Fruit fly (Drosophila melanogaster) whole organism, embryonic: ENCODE measurements around the gene Gr93d.
A peak's percentile ranks its signal among the peaks of the same experiment; 100 is the strongest.

ENCODE experiments used
- Asciz ChIP-seq: fragments of 200-800 bp; sonication (Bioruptor generic); optimal IDR thresholded peaks from 2 replicates; lab custom pipeline; 2017; ENCODE audit warnings: missing biosample characterization, mild to moderate bottlenecking, missing genetic modification characterization, missing genetic modification reagents
- Blimp-1 ChIP-seq: fragments of 200-800 bp; sonication (Bioruptor generic); optimal IDR thresholded peaks from 3 replicates; lab custom pipeline; 2018; ENCODE audit warnings: missing biosample characterization, missing genetic modification characterization, mild to moderate bottlenecking, moderate library complexity, missing genetic modification reagents
- CG11696 ChIP-seq: fragments of 200-800 bp; sonication (Bioruptor generic); IDR thresholded peaks from 2 replicates; pipeline ENCODE4 v1.3.6; 2022; ENCODE audit warnings: missing biosample characterization, missing genetic modification characterization
- CG17359 ChIP-seq: fragments of 200-800 bp; sonication (Bioruptor generic); optimal IDR thresholded peaks from 3 replicates; lab custom pipeline; 2018; ENCODE audit warnings: missing biosample characterization, mild to moderate bottlenecking, missing genetic modification characterization, moderate library complexity
- CG2116 ChIP-seq: fragments of 200-800 bp; sonication (Bioruptor generic); optimal IDR thresholded peaks from 3 replicates; lab custom pipeline; 2018; ENCODE audit warnings: missing biosample characterization, mild to moderate bottlenecking, missing genetic modification characterization
- CG30403 ChIP-seq: fragments of 200-800 bp; sonication (Bioruptor generic); optimal IDR thresholded peaks from 3 replicates; lab custom pipeline; 2016; ENCODE audit warnings: missing biosample characterization, missing genetic modification characterization
- CG32767 ChIP-seq: fragments of 200-800 bp; sonication (Bioruptor generic); IDR thresholded peaks from 2 replicates; pipeline ENCODE4 v1.3.6; 2022; ENCODE audit warnings: missing biosample characterization, missing genetic modification characterization
- CG4707 ChIP-seq: fragments of 200-800 bp; sonication (Bioruptor generic); optimal IDR thresholded peaks from 2 replicates; lab custom pipeline; 2018; ENCODE audit warnings: missing biosample characterization, mild to moderate bottlenecking, missing genetic modification characterization, moderate library complexity
- CG4820 ChIP-seq: fragments of 200-800 bp; sonication (Bioruptor generic); optimal IDR thresholded peaks from 3 replicates; lab custom pipeline; 2016; ENCODE audit warnings: missing biosample characterization, missing genetic modification characterization
- CG5245 ChIP-seq: fragments of 200-800 bp; sonication (Bioruptor generic); optimal IDR thresholded peaks from 3 replicates; lab custom pipeline; 2016; ENCODE audit warnings: missing biosample characterization, missing genetic modification characterization
- CG6175 ChIP-seq: fragments of 200-800 bp; sonication (Bioruptor generic); IDR thresholded peaks from 3 replicates; pipeline ENCODE4 v1.3.6; 2022; ENCODE audit warnings: missing biosample characterization, missing genetic modification characterization
- CG7372 ChIP-seq: fragments of 200-800 bp; sonication (Bioruptor generic); IDR thresholded peaks from 2 replicates; pipeline ENCODE4 v1.3.6; 2022; ENCODE audit warnings: missing biosample characterization, missing genetic modification characterization
- CG9876 ChIP-seq: fragments of 200-800 bp; sonication (Bioruptor generic); optimal IDR thresholded peaks from 2 replicates; lab custom pipeline; 2016; ENCODE audit warnings: missing biosample characterization, missing genetic modification characterization
- CTCF ChIP-seq: fragments of 200-800 bp; sonication (Bioruptor generic); optimal IDR thresholded peaks from 2 replicates; lab custom pipeline; 2017; ENCODE audit warnings: missing biosample characterization, mild to moderate bottlenecking, missing genetic modification characterization, moderate library complexity
- CoRest ChIP-seq: fragments of 200-800 bp; sonication (Bioruptor generic); optimal IDR thresholded peaks from 3 replicates; lab custom pipeline; 2018; ENCODE audit warnings: missing biosample characterization, mild to moderate bottlenecking, missing genetic modification characterization, moderate library complexity
- D ChIP-seq, 2 experiments: fragments of 200-800 bp in 1 of 2; fragments of >200 bp in 1 of 2; sonication (Bioruptor generic) in 1 of 2; optimal IDR thresholded peaks; 2 replicates in 1 of 2; 3 replicates in 1 of 2; lab custom pipeline; 2017; ENCODE audit warnings: mild to moderate bottlenecking in 1 of 2, missing biosample characterization in 1 of 2, missing genetic modification characterization in 1 of 2, missing genetic modification reagents in 1 of 2
- Dfd ChIP-seq, 2 experiments: fragments of >200 bp; optimal IDR thresholded peaks; 2 replicates each; lab custom pipeline; 2017; ENCODE audit warnings: missing biosample characterization in 2 of 2, missing genetic modification characterization in 2 of 2
- HHEX ChIP-seq: fragments of 200-800 bp; sonication (Bioruptor generic); optimal IDR thresholded peaks from 3 replicates; lab custom pipeline; 2017; ENCODE audit warnings: missing biosample characterization, mild to moderate bottlenecking, missing genetic modification characterization, missing genetic modification reagents
- Hand ChIP-seq: fragments of 200-800 bp; sonication (Bioruptor generic); optimal IDR thresholded peaks from 2 replicates; lab custom pipeline; 2017; ENCODE audit warnings: mild to moderate bottlenecking, missing biosample characterization, missing genetic modification reagents, missing genetic modification characterization
- Nf-YA ChIP-seq: fragments of 200-800 bp; sonication (Bioruptor generic); IDR thresholded peaks from 2 replicates; pipeline ENCODE4 v1.3.6; 2022; ENCODE audit warnings: missing biosample characterization, missing genetic modification characterization
- Rfx ChIP-seq: fragments of 200-800 bp; sonication (Bioruptor generic); IDR thresholded peaks from 2 replicates; pipeline ENCODE4 v1.3.6; 2022; ENCODE audit warnings: missing biosample characterization, missing genetic modification characterization
- Scr ChIP-seq: fragments of 200-800 bp; sonication (Bioruptor generic); IDR thresholded peaks from 2 replicates; pipeline ENCODE4 v1.3.6; 2022; ENCODE audit warnings: missing biosample characterization, missing genetic modification characterization; ENCODE audit not compliant: partially characterized antibody
- Trl ChIP-seq, 3 experiments: fragments of >200 bp in 2 of 3; fragments of 200-800 bp in 1 of 3; sonication (Bioruptor generic) in 1 of 3; optimal IDR thresholded peaks; 2 replicates in 1 of 3; 3 replicates in 2 of 3; lab custom pipeline; 2016 to 2017; ENCODE audit warnings: missing biosample characterization in 1 of 3, missing genetic modification characterization in 1 of 3
- abd-A ChIP-seq: fragments of 200-800 bp; sonication (Bioruptor generic); optimal IDR thresholded peaks from 3 replicates; lab custom pipeline; 2019; ENCODE audit warnings: missing biosample characterization, mild to moderate bottlenecking, missing genetic modification characterization, moderate library complexity
- bowl ChIP-seq: fragments of 200-800 bp; sonication (Bioruptor generic); IDR thresholded peaks from 2 replicates; pipeline ENCODE4 v1.3.6; 2022; ENCODE audit warnings: missing biosample characterization, missing genetic modification characterization
- ci ChIP-seq: fragments of 200-800 bp; sonication (Bioruptor generic); IDR thresholded peaks from 3 replicates; pipeline ENCODE4 v1.3.6; 2022; ENCODE audit warnings: missing biosample characterization, missing genetic modification characterization
- da ChIP-seq: fragments of 200-800 bp; sonication (Bioruptor generic); optimal IDR thresholded peaks from 2 replicates; lab custom pipeline; 2016; ENCODE audit warnings: missing biosample characterization, missing genetic modification characterization
- dpn ChIP-seq, 2 experiments: fragments of 200-800 bp; sonication (Bioruptor generic); optimal IDR thresholded peaks; 3 replicates each; lab custom pipeline; 2016; ENCODE audit warnings: missing biosample characterization in 2 of 2, missing genetic modification characterization in 2 of 2
- emc ChIP-seq: fragments of 200-800 bp; sonication (Bioruptor generic); optimal IDR thresholded peaks from 2 replicates; lab custom pipeline; 2016; ENCODE audit warnings: missing biosample characterization, missing genetic modification characterization
- exex ChIP-seq: fragments of 200-800 bp; sonication (Bioruptor generic); optimal IDR thresholded peaks from 4 replicates; lab custom pipeline; 2018; ENCODE audit warnings: missing biosample characterization, mild to moderate bottlenecking, missing genetic modification characterization, moderate library complexity
- fd96Cb ChIP-seq: fragments of 200-800 bp; sonication (Bioruptor generic); optimal IDR thresholded peaks from 2 replicates; lab custom pipeline; 2018; ENCODE audit warnings: missing biosample characterization, mild to moderate bottlenecking, missing genetic modification characterization, moderate library complexity
- gsb ChIP-seq: fragments of 200-800 bp; sonication (Bioruptor generic); IDR thresholded peaks from 2 replicates; pipeline ENCODE4 v1.3.6; 2022; ENCODE audit warnings: missing biosample characterization, missing genetic modification characterization
- gsb-n ChIP-seq: fragments of 200-800 bp; sonication (Bioruptor generic); optimal IDR thresholded peaks from 3 replicates; lab custom pipeline; 2018; ENCODE audit warnings: missing biosample characterization, mild to moderate bottlenecking, missing genetic modification characterization
- inv ChIP-seq: fragments of 200-800 bp; sonication (Bioruptor generic); IDR thresholded peaks from 2 replicates; pipeline ENCODE4 v1.3.6; 2022; ENCODE audit warnings: missing biosample characterization, missing genetic modification characterization; ENCODE audit not compliant: partially characterized antibody
- oc ChIP-seq: fragments of 200-800 bp; sonication (Bioruptor generic); optimal IDR thresholded peaks from 2 replicates; lab custom pipeline; 2018; ENCODE audit warnings: missing biosample characterization, mild to moderate bottlenecking, missing genetic modification characterization, moderate library complexity
- p53 ChIP-seq: fragments of 200-800 bp; sonication (Bioruptor generic); optimal IDR thresholded peaks from 2 replicates; lab custom pipeline; 2016; ENCODE audit warnings: missing biosample characterization, missing genetic modification characterization
- pzg ChIP-seq: fragments of 200-800 bp; sonication (Bioruptor generic); optimal IDR thresholded peaks from 3 replicates; lab custom pipeline; 2018; ENCODE audit warnings: missing biosample characterization, mild to moderate bottlenecking, missing genetic modification characterization, moderate library complexity
- run ChIP-seq: fragments of 200-800 bp; sonication (Bioruptor generic); optimal IDR thresholded peaks from 3 replicates; lab custom pipeline; 2018; ENCODE audit warnings: missing biosample characterization, mild to moderate bottlenecking, missing genetic modification characterization
- scrt ChIP-seq: fragments of 200-800 bp; sonication (Bioruptor generic); optimal IDR thresholded peaks from 2 replicates; lab custom pipeline; 2018; ENCODE audit warnings: missing biosample characterization, mild to moderate bottlenecking, missing genetic modification characterization, moderate library complexity
- sug ChIP-seq: fragments of 200-800 bp; optimal IDR thresholded peaks from 2 replicates; lab custom pipeline; 2019; ENCODE audit warnings: missing biosample characterization, mild to moderate bottlenecking, missing genetic modification characterization, moderate library complexity
- ttk ChIP-seq: fragments of 200-800 bp; sonication (Bioruptor generic); IDR thresholded peaks from 2 replicates; pipeline ENCODE4 v2.1.2; 2022; ENCODE audit warnings: missing biosample characterization, missing genetic modification characterization
- tup ChIP-seq: fragments of 200-800 bp; sonication (Bioruptor generic); optimal IDR thresholded peaks from 2 replicates; lab custom pipeline; 2016; ENCODE audit warnings: missing biosample characterization, mild to moderate bottlenecking, missing genetic modification characterization, moderate library complexity
- vnd ChIP-seq: fragments of 200-800 bp; sonication (Bioruptor generic); IDR thresholded peaks from 3 replicates; pipeline ENCODE4 v1.3.6; 2022; ENCODE audit warnings: missing biosample characterization, missing genetic modification characterization; ENCODE audit not compliant: partially characterized antibody
- wek ChIP-seq: fragments of 200-800 bp; sonication (Bioruptor generic); optimal IDR thresholded peaks from 3 replicates; lab custom pipeline; 2018; ENCODE audit warnings: missing biosample characterization, mild to moderate bottlenecking, missing genetic modification characterization, moderate library complexity
- zf30C ChIP-seq: fragments of 200-800 bp; sonication (Bioruptor generic); optimal IDR thresholded peaks from 3 replicates; lab custom pipeline; 2018; ENCODE audit warnings: missing biosample characterization, mild to moderate bottlenecking, missing genetic modification characterization
- zfh1 ChIP-seq: fragments of 200-800 bp; sonication (Bioruptor generic); IDR thresholded peaks from 3 replicates; pipeline ENCODE4 v1.3.6; 2022; ENCODE audit warnings: missing biosample characterization, missing genetic modification characterization

Gene Gr93d

DNA sequence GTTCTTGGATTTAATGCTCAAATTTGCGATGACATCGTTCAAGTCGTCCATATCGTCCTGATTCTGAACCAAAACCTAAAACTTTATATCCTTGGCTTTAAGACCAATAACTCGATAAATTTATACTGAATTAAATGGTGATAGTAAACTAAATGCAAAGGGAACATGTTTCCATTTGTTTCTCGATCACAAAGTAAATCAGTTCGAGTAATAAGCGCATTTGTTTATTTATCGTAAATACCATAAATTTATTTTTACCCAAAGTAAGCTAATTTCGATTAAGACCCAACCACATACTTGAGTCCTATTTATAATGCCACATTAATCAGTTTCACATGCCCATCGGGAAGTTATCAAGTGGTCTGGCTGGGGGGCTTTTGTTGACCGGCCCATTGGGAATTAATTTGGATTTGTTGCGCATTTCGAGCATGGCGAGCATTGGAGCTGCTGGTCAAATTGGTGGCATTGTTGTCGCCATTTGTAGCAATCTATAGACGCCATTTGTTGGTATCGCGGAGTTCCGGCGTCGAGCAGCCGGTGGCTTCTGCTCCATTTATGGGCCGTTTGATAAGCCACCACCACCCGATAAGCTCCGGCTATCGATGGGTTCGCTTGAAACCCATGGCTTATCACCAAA lies 23.1 kb upstream of the Gr93d start, which contains the start of gene CG31174:
TSS of gene CG31174 (minus strand) at position 51 of the 637 bp plus-strand sequence.
- TF ChIP-seq Trl (optimal IDR thresholded peaks at IDR 0.05; lab: Kevin White, UChicago) (no peak), Trl (GFP tag; optimal IDR thresholded peaks at IDR 0.05; lab: Kevin White, UChicago) (no peak), CG7372 (GFP tag; lab: Robert Waterston, UW) (no peak), CG30403 (no peak), Nf-YA (no peak), CTCF (GFP tag; lab: Kevin White, UChicago) (no peak), p53 (GFP tag; lab: Kevin White, UChicago) (no peak), CG5245 (GFP tag; lab: Kevin White, UChicago) (no peak), CG11696 (no peak), CG4707 (GFP tag; lab: Kevin White, UChicago) (no peak), Blimp-1 (no peak), sug (peak; percentile 97), CG4820 (GFP tag; lab: Kevin White, UChicago) (no peak), CG6175 (GFP tag; lab: Robert Waterston, UW) (peak; percentile 77), run (tag; lab: Kevin White, UChicago) (peak; percentile 38), Hand (GFP tag; lab: Kevin White, UChicago) (no peak), wek (no peak), zf30C (GFP tag; lab: Kevin White, UChicago) (no peak), HHEX (no peak), ci (GFP tag; lab: Robert Waterston, UW) (peak; percentile 19; the same call in 1 of the 3 replicates), pzg (no peak), gsb (GFP tag; lab: Robert Waterston, UW) (no peak), ttk (GFP tag; lab: Robert Waterston, UW) (no peak), vnd (GFP tag; lab: Robert Waterston, UW) (0 out of 3 replicates have a peak, but pooled peaks have one; percentile 14), CG32767 (no peak), da (GFP tag; lab: Kevin White, UChicago) (no peak), Scr (no peak), oc (tag; lab: Kevin White, UChicago) (no peak), abd-A (no peak), fd96Cb (tag; lab: Kevin White, UChicago) (no peak), tup (GFP tag; lab: Kevin White, UChicago) (no peak), CoRest (tag; lab: Kevin White, UChicago) (no peak), bowl (GFP tag; lab: Robert Waterston, UW) (no peak), CG9876 (GFP tag; lab: Kevin White, UChicago) (no peak), D (optimal IDR thresholded peaks at IDR 0.05; lab: Kevin White, UChicago) (no peak), D (GFP tag; optimal IDR thresholded peaks at IDR 0.05; lab: Kevin White, UChicago) (no peak), CG2116 (GFP tag; lab: Kevin White, UChicago) (no peak), exex (tag; lab: Kevin White, UChicago) (peak; percentile 83), CG17359 (tag; lab: Kevin White, UChicago) (no peak), Asciz (GFP tag; lab: Kevin White, UChicago) (no peak), Rfx (no peak), dpn (GFP tag; optimal IDR thresholded peaks at IDR 0.05; lab: Kevin White, UChicago) (no peak), gsb-n (tag; lab: Kevin White, UChicago) (no peak), scrt (GFP tag; lab: Kevin White, UChicago) (no peak), emc (GFP tag; lab: Kevin White, UChicago) (no peak), inv (GFP tag; lab: Robert Waterston, UW) (no peak), zfh1 (GFP tag; lab: Robert Waterston, UW) (no peak), Dfd (GFP tag; optimal IDR thresholded peaks at IDR 0.05; lab: Kevin White, UChicago) (no peak)
